Worm (Caenorhabditis elegans): ENCODE measurements around the gene pst-1.

pst-1 gene

DNA sequence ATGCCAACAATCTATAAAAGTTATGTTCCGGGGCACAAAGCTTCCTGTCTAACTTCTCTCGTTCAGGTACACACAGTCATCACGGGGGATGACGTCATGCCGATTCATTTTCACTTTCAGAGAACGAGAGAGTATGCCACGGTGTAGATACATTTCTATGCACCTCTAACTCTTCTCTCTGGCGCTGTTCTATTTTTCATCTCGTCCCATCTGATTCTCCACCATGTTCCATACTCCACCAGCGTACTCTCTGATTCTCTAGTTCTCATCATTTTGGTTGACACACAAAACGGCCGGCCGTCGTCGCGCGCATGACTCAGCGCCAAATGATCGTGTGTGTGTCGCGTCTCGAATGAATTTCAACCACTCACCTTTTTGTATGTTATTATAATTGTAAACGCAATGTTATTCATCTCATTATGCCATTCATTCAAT, 57.1 kb downstream of the pst-1 start (continued):
- peak; percentile 45 for TF ChIP-seq duxl-1 (tag; optimal IDR thresholded peaks at IDR 0.05; ENCODE audit: poor library complexity)
- peak; percentile 33 for TF ChIP-seq nhr-76 (tag; optimal IDR thresholded peaks at IDR 0.05)
- TF ChIP-seq Y5F2A.4 (GFP tag; optimal IDR thresholded peaks at IDR 0.05), result no peak
- peak; percentile 4 for TF ChIP-seq ceh-28 (tag; optimal IDR thresholded peaks at IDR 0.05)
- TF ChIP-seq nhr-41 (GFP tag; IDR thresholded peaks at IDR 0.05), result peak; percentile 79; the same call in 1 of the 2 replicates
- no peak for TF ChIP-seq ceh-44 (GFP tag; IDR thresholded peaks at IDR 0.05)
- peak; percentile 86 for TF ChIP-seq ctbp-1 (GFP tag; IDR thresholded peaks at IDR 0.05)
- TF ChIP-seq mxl-3 (GFP tag; optimal IDR thresholded peaks at IDR 0.05), result peak; percentile 94
- no peak for TF ChIP-seq ceh-62 (tag; optimal IDR thresholded peaks at IDR 0.05)
- no peak for TF ChIP-seq Y75B8A.6 (GFP tag; IDR thresholded peaks at IDR 0.05)
- TF ChIP-seq F10B5.3 (tag; optimal IDR thresholded peaks at IDR 0.05), result peak; percentile 51
- TF ChIP-seq ceh-32 (tag; optimal IDR thresholded peaks at IDR 0.05; ENCODE audit: poor library complexity), result no peak
- TF ChIP-seq mxl-2 (GFP tag; conservative IDR thresholded peaks at IDR 0.05), result peak; percentile 71; the same call in 1 of the 2 replicates
- TF ChIP-seq zip-11 (GFP tag; IDR thresholded peaks at IDR 0.05), result no peak
- no peak for TF ChIP-seq attf-4 (tag; optimal IDR thresholded peaks at IDR 0.05)
- no peak for TF ChIP-seq nhr-237 (tag; optimal IDR thresholded peaks at IDR 0.05)
- TF ChIP-seq dmd-6 (GFP tag; IDR thresholded peaks at IDR 0.05), result peak; percentile 99
- no peak for TF ChIP-seq ZK337.2 (GFP tag; IDR thresholded peaks at IDR 0.05)
- TF ChIP-seq Y105C5A.15 (GFP tag; IDR thresholded peaks at IDR 0.05), result no peak
- peak; percentile 79 for TF ChIP-seq egl-27 (tag; optimal IDR thresholded peaks at IDR 0.05)
- peak; percentile 89 for TF ChIP-seq T20F7.1 (GFP tag; optimal IDR thresholded peaks at IDR 0.05)
- peak; percentile 100 for TF ChIP-seq hlh-11 (tag; optimal IDR thresholded peaks at IDR 0.05)
- TF ChIP-seq lim-7 (GFP tag; IDR thresholded peaks at IDR 0.05), result 0 out of 2 replicates have a peak, but pooled peaks have one; percentile 25
- no peak for TF ChIP-seq ceh-82 (tag; optimal IDR thresholded peaks at IDR 0.05)
- TF ChIP-seq hmg-1.1 (GFP tag; IDR thresholded peaks at IDR 0.05), result peak; percentile 95
- peak; percentile 91 for TF ChIP-seq spr-1 (tag; optimal IDR thresholded peaks at IDR 0.05)
- TF ChIP-seq daf-16 (GFP tag; optimal IDR thresholded peaks at IDR 0.05), result peak; percentile 59 to 89
- TF ChIP-seq daf-16 (tag; optimal IDR thresholded peaks at IDR 0.05), result peak; percentile 98
- TF ChIP-seq hlh-30 (tag; optimal IDR thresholded peaks at IDR 0.05; ENCODE audit: insufficient read depth), result peak; percentile 97
- TF ChIP-seq nhr-11 (tag; optimal IDR thresholded peaks at IDR 0.05), result peak; percentile 92
- TF ChIP-seq unc-130 (GFP tag; optimal IDR thresholded peaks at IDR 0.05), result no peak
- peak; percentile 64; the same call in 1 of the 2 replicates for TF ChIP-seq dmd-9 (GFP tag; IDR thresholded peaks at IDR 0.05)
- peak; percentile 13 to 85 for TF ChIP-seq hif-1 (tag; optimal IDR thresholded peaks at IDR 0.05)
- peak; percentile 98 for TF ChIP-seq nhr-48 (tag; optimal IDR thresholded peaks at IDR 0.05)
- peak; percentile 97 for TF ChIP-seq nhr-10 (tag; optimal IDR thresholded peaks at IDR 0.05)
- no peak for TF ChIP-seq sdz-12 (GFP tag; optimal IDR thresholded peaks at IDR 0.05)
- TF ChIP-seq nhr-77 (tag; optimal IDR thresholded peaks at IDR 0.05), result peak; percentile 86
- TF ChIP-seq R02D3.7 (tag; optimal IDR thresholded peaks at IDR 0.05), result no peak
- no peak for TF ChIP-seq ztf-11 (tag; optimal IDR thresholded peaks at IDR 0.05)
- TF ChIP-seq nhr-28 (tag; optimal IDR thresholded peaks at IDR 0.05), result peak; percentile 98
- TF ChIP-seq zag-1 (tag; optimal IDR thresholded peaks at IDR 0.05), result no peak
- no peak for TF ChIP-seq F49E8.2 (tag; optimal IDR thresholded peaks at IDR 0.05; ENCODE audit: borderline replicate concordance)
- peak; percentile 85 for TF ChIP-seq saeg-2 (GFP tag; IDR thresholded peaks at IDR 0.05)
- TF ChIP-seq arid-1 (GFP tag; conservative IDR thresholded peaks at IDR 0.05), result peak; percentile 78
- no peak for TF ChIP-seq ces-1 (GFP tag; optimal IDR thresholded peaks at IDR 0.05)
- peak; percentile 65 to 91 for TF ChIP-seq lsy-2 (tag; optimal IDR thresholded peaks at IDR 0.05)
- peak; percentile 42 for TF ChIP-seq F37D6.2 (tag; optimal IDR thresholded peaks at IDR 0.05)
- peak; percentile 57 for TF ChIP-seq madf-9 (GFP tag; conservative IDR thresholded peaks at IDR 0.05)
- peak; percentile 96 for TF ChIP-seq nhr-102 (tag; optimal IDR thresholded peaks at IDR 0.05)
- TF ChIP-seq nhr-111 (GFP tag; optimal IDR thresholded peaks at IDR 0.05), result no peak
- TF ChIP-seq lin-38 (GFP tag; IDR thresholded peaks at IDR 0.05), result peak; percentile 71
